Fruit fly (Drosophila melanogaster) whole organism, embryonic: ENCODE measurements around the gene Exd2.

Experiments used
- Abd-B ChIP-seq: fragments of 200-800 bp; sonication (Bioruptor generic); optimal IDR thresholded peaks from 2 replicates; lab custom pipeline; 2018; ENCODE audit warnings: missing biosample characterization, mild to moderate bottlenecking, missing genetic modification characterization, moderate library complexity
- Adf1 ChIP-seq: fragments of 200-800 bp; sonication (Bioruptor generic); IDR thresholded peaks from 2 replicates; pipeline ENCODE4 v1.3.6; 2022; ENCODE audit warnings: missing biosample characterization, missing genetic modification characterization
- Bgb ChIP-seq: fragments of 200-800 bp; sonication (Bioruptor generic); IDR thresholded peaks from 2 replicates; pipeline ENCODE4 v1.3.6; 2022; ENCODE audit warnings: missing biosample characterization, missing genetic modification characterization; ENCODE audit not compliant: partially characterized antibody
- Blimp-1 ChIP-seq: fragments of 200-800 bp; sonication (Bioruptor generic); optimal IDR thresholded peaks from 3 replicates; lab custom pipeline; 2018; ENCODE audit warnings: missing biosample characterization, missing genetic modification characterization, mild to moderate bottlenecking, moderate library complexity, missing genetic modification reagents
- Bteb2 ChIP-seq: fragments of 200-800 bp; sonication (Bioruptor generic); optimal IDR thresholded peaks from 2 replicates; lab custom pipeline; 2016; ENCODE audit warnings: missing biosample characterization, missing genetic modification characterization
- CG10267 ChIP-seq: fragments of 200-800 bp; sonication (Bioruptor generic); optimal IDR thresholded peaks from 2 replicates; lab custom pipeline; 2018; ENCODE audit warnings: missing biosample characterization, mild to moderate bottlenecking, missing genetic modification characterization, moderate library complexity
- CG10462 ChIP-seq: fragments of 200-800 bp; sonication (Bioruptor generic); optimal IDR thresholded peaks from 2 replicates; lab custom pipeline; 2016; ENCODE audit warnings: missing biosample characterization, missing genetic modification characterization
- CG14860 ChIP-seq: fragments of 200-800 bp; sonication (Bioruptor generic); IDR thresholded peaks from 3 replicates; pipeline ENCODE4 v1.3.6; 2022; ENCODE audit warnings: missing biosample characterization, missing genetic modification characterization; ENCODE audit not compliant: partially characterized antibody
- CG15011 ChIP-seq: fragments of 200-800 bp; sonication (Bioruptor generic); optimal IDR thresholded peaks from 3 replicates; lab custom pipeline; 2018; ENCODE audit warnings: missing biosample characterization, mild to moderate bottlenecking, missing genetic modification characterization
- CG15696 ChIP-seq: fragments of 200-800 bp; sonication (Bioruptor generic); optimal IDR thresholded peaks from 2 replicates; lab custom pipeline; 2019; ENCODE audit warnings: missing biosample characterization, mild to moderate bottlenecking, missing genetic modification characterization, moderate library complexity
- CG16863 ChIP-seq: fragments of 200-800 bp; sonication (Bioruptor generic); optimal IDR thresholded peaks from 3 replicates; lab custom pipeline; 2016; ENCODE audit warnings: missing biosample characterization, missing genetic modification characterization
- CG17385 ChIP-seq: fragments of 200-800 bp; sonication (Bioruptor generic); optimal IDR thresholded peaks from 3 replicates; lab custom pipeline; 2018; ENCODE audit warnings: missing biosample characterization, mild to moderate bottlenecking, missing genetic modification characterization
- CG30431 ChIP-seq: fragments of 200-800 bp; sonication (Bioruptor generic); optimal IDR thresholded peaks from 2 replicates; lab custom pipeline; 2017; ENCODE audit warnings: missing biosample characterization, missing genetic modification characterization
- CG3065 ChIP-seq: fragments of 200-800 bp; sonication (Bioruptor generic); optimal IDR thresholded peaks from 2 replicates; lab custom pipeline; 2016; ENCODE audit warnings: missing biosample characterization, missing genetic modification characterization
- CG31224 ChIP-seq: fragments of 200-800 bp; sonication (Bioruptor generic); IDR thresholded peaks from 2 replicates; pipeline ENCODE4 v1.3.6; 2022; ENCODE audit warnings: missing biosample characterization, missing genetic modification characterization
- CG31365 ChIP-seq: fragments of 200-800 bp; sonication (Bioruptor generic); optimal IDR thresholded peaks from 2 replicates; lab custom pipeline; 2018; ENCODE audit warnings: missing biosample characterization, mild to moderate bottlenecking, missing genetic modification characterization
- CG3163 ChIP-seq: fragments of 200-800 bp; sonication (Bioruptor generic); optimal IDR thresholded peaks from 3 replicates; lab custom pipeline; 2016; ENCODE audit warnings: missing biosample characterization, missing genetic modification characterization
- CG34376 ChIP-seq: fragments of 200-800 bp; sonication (Bioruptor generic); optimal IDR thresholded peaks from 2 replicates; lab custom pipeline; 2018; ENCODE audit warnings: missing biosample characterization, mild to moderate bottlenecking, missing genetic modification characterization
- CG3726 ChIP-seq: fragments of 200-800 bp; sonication (Bioruptor generic); IDR thresholded peaks from 3 replicates; pipeline ENCODE4, ENCODE4 v1.3.6; 2022; ENCODE audit warnings: missing biosample characterization, missing genetic modification characterization
- CG4617 ChIP-seq: fragments of 200-800 bp; sonication (Bioruptor generic); optimal IDR thresholded peaks from 3 replicates; lab custom pipeline; 2016; ENCODE audit warnings: missing biosample characterization, missing genetic modification characterization, borderline replicate concordance
- CG4730 ChIP-seq: fragments of 200-800 bp; sonication (Bioruptor generic); IDR thresholded peaks from 2 replicates; pipeline ENCODE4 v1.3.6; 2022; ENCODE audit warnings: missing biosample characterization, missing genetic modification characterization
- CG4820 ChIP-seq: fragments of 200-800 bp; sonication (Bioruptor generic); optimal IDR thresholded peaks from 3 replicates; lab custom pipeline; 2016; ENCODE audit warnings: missing biosample characterization, missing genetic modification characterization
- CG6813 ChIP-seq: fragments of 200-800 bp; sonication (Bioruptor generic); optimal IDR thresholded peaks from 2 replicates; lab custom pipeline; 2017; ENCODE audit warnings: missing biosample characterization, missing genetic modification characterization, mild to moderate bottlenecking, moderate library complexity, missing genetic modification reagents
- CG7357 ChIP-seq: fragments of 200-800 bp; sonication (Bioruptor generic); IDR thresholded peaks from 3 replicates; pipeline ENCODE4 v1.3.6; 2022; ENCODE audit warnings: missing biosample characterization, missing genetic modification characterization
- CG7839 ChIP-seq: fragments of 200-800 bp; sonication (Bioruptor generic); optimal IDR thresholded peaks from 3 replicates; lab custom pipeline; 2018; ENCODE audit warnings: missing biosample characterization, mild to moderate bottlenecking, missing genetic modification characterization, moderate library complexity
- CHES-1-like ChIP-seq: fragments of 200-800 bp; sonication (Bioruptor generic); optimal IDR thresholded peaks from 2 replicates; lab custom pipeline; 2016; ENCODE audit warnings: missing biosample characterization, missing genetic modification characterization
- Camta ChIP-seq: fragments of 200-800 bp; sonication (Bioruptor generic); optimal IDR thresholded peaks from 2 replicates; lab custom pipeline; 2016; ENCODE audit warnings: missing biosample characterization, missing genetic modification characterization
- D19B ChIP-seq: fragments of 200-800 bp; sonication (Bioruptor generic); optimal IDR thresholded peaks from 2 replicates; lab custom pipeline; 2017; ENCODE audit warnings: missing biosample characterization, mild to moderate bottlenecking, missing genetic modification characterization
- Drgx ChIP-seq: fragments of 200-800 bp; sonication (Bioruptor generic); IDR thresholded peaks from 2 replicates; pipeline ENCODE4 v1.3.6; 2022; ENCODE audit warnings: missing biosample characterization, missing genetic modification characterization
- H2.0 ChIP-seq: fragments of 200-800 bp; sonication (Bioruptor generic); IDR thresholded peaks from 2 replicates; pipeline ENCODE4 v1.3.6; 2022; ENCODE audit warnings: missing biosample characterization, missing genetic modification characterization
- Hey ChIP-seq: fragments of 200-800 bp; sonication (Bioruptor generic); optimal IDR thresholded peaks from 3 replicates; lab custom pipeline; 2018; ENCODE audit warnings: missing biosample characterization, mild to moderate bottlenecking, missing genetic modification characterization
- NC2α ChIP-seq: fragments of 200-800 bp; sonication (Bioruptor generic); optimal IDR thresholded peaks from 2 replicates; lab custom pipeline; 2016; ENCODE audit warnings: missing biosample characterization, missing genetic modification characterization
- NK7.1 ChIP-seq: fragments of 200-800 bp; sonication (Bioruptor generic); optimal IDR thresholded peaks from 3 replicates; lab custom pipeline; 2016; ENCODE audit warnings: missing biosample characterization, missing genetic modification characterization
- Nf-YC ChIP-seq: fragments of 200-800 bp; optimal IDR thresholded peaks from 3 replicates; lab custom pipeline; 2019; ENCODE audit warnings: missing biosample characterization, mild to moderate bottlenecking, missing genetic modification characterization, moderate library complexity
- Oli ChIP-seq: fragments of 200-800 bp; sonication (Bioruptor generic); optimal IDR thresholded peaks from 2 replicates; lab custom pipeline; 2018; ENCODE audit warnings: missing biosample characterization, mild to moderate bottlenecking, missing genetic modification characterization, moderate library complexity
- Optix ChIP-seq: fragments of 200-800 bp; sonication (Bioruptor generic); IDR thresholded peaks from 3 replicates; pipeline ENCODE4 v1.3.6; 2022; ENCODE audit warnings: missing biosample characterization, missing genetic modification characterization
- Six4 ChIP-seq: fragments of 200-800 bp; sonication (Bioruptor generic); optimal IDR thresholded peaks from 2 replicates; lab custom pipeline; 2016; ENCODE audit warnings: missing biosample characterization, missing genetic modification characterization
- Trl ChIP-seq, 3 experiments: fragments of >200 bp in 2 of 3; fragments of 200-800 bp in 1 of 3; sonication (Bioruptor generic) in 1 of 3; optimal IDR thresholded peaks; 2 replicates in 1 of 3; 3 replicates in 2 of 3; lab custom pipeline; 2016 to 2017; ENCODE audit warnings: missing biosample characterization in 1 of 3, missing genetic modification characterization in 1 of 3
- Xrp1 ChIP-seq: fragments of 200-800 bp; sonication (Bioruptor generic); IDR thresholded peaks from 2 replicates; pipeline ENCODE4 v1.3.6; 2022; ENCODE audit warnings: missing biosample characterization, missing genetic modification characterization
- ewg ChIP-seq: fragments of 200-800 bp; sonication (Bioruptor generic); optimal IDR thresholded peaks from 3 replicates; lab custom pipeline; 2017; ENCODE audit warnings: mild to moderate bottlenecking, missing biosample characterization, missing genetic modification reagents, missing genetic modification characterization
- her ChIP-seq: fragments of 200-800 bp; sonication (Bioruptor generic); optimal IDR thresholded peaks from 2 replicates; lab custom pipeline; 2016; ENCODE audit warnings: missing biosample characterization, missing genetic modification characterization
- kay ChIP-seq: fragments of 200-800 bp; sonication (Bioruptor generic); optimal IDR thresholded peaks from 2 replicates; lab custom pipeline; 2016; ENCODE audit warnings: missing biosample characterization, missing genetic modification characterization
- ken ChIP-seq: fragments of 200-800 bp; sonication (Bioruptor generic); IDR thresholded peaks from 3 replicates; pipeline ENCODE4 v1.3.6; 2022; ENCODE audit warnings: missing biosample characterization, missing genetic modification characterization
- nom ChIP-seq: fragments of 200-800 bp; sonication (Bioruptor generic); optimal IDR thresholded peaks from 2 replicates; lab custom pipeline; 2017; ENCODE audit warnings: missing biosample characterization, missing genetic modification characterization, mild to moderate bottlenecking, moderate library complexity, missing genetic modification reagents
- pnt ChIP-seq: fragments of 200-800 bp; sonication (Bioruptor generic); optimal IDR thresholded peaks from 3 replicates; lab custom pipeline; 2016; ENCODE audit warnings: missing biosample characterization, missing genetic modification characterization
- pum ChIP-seq: fragments of 200-800 bp; sonication (Bioruptor generic); optimal IDR thresholded peaks from 2 replicates; lab custom pipeline; 2016; ENCODE audit warnings: missing biosample characterization, missing genetic modification characterization
- seq ChIP-seq: fragments of 200-800 bp; sonication (Bioruptor generic); IDR thresholded peaks from 2 replicates; pipeline ENCODE4 v1.3.6; 2022; ENCODE audit warnings: missing biosample characterization, missing genetic modification characterization
- sr ChIP-seq: fragments of 200-800 bp; sonication (Bioruptor generic); IDR thresholded peaks from 3 replicates; pipeline ENCODE4 v1.3.6; 2022; ENCODE audit warnings: missing biosample characterization, missing genetic modification characterization
- tx ChIP-seq: fragments of 200-800 bp; sonication (Bioruptor generic); optimal IDR thresholded peaks from 2 replicates; lab custom pipeline; 2016; ENCODE audit warnings: missing biosample characterization, missing genetic modification characterization
- zfh2 ChIP-seq: fragments of 200-800 bp; sonication (Bioruptor generic); optimal IDR thresholded peaks from 2 replicates; lab custom pipeline; 2016; ENCODE audit warnings: missing biosample characterization, missing genetic modification characterization

Exd2 gene

DNA sequence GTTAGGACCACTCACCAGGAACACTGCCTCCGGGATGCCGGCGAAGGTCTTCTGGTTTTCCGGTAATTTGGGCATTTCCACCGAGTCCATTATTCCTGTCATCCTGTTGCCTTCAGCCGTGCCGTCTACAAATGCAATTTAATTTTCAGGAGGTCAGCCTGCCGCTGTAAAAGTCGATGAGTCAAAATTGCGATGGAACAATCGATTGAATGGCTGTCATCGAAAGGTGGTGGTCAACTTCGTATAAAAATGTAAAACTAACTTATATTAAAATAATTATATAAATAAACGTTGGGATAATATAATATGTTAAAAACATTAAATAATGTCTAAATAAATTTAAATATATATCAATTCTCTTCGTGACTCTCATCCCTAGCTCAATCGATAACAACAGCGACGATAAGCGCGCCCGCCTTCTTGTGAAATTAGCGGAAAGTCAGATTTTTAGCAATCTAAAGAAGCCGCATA, 25.8 kb downstream of the Exd2 start, which contains the start of the genes mgr and Irbp (continued):
- peak; percentile 83 for TF ChIP-seq CG3065 (GFP tag; lab: Kevin White, UChicago)
- no peak for TF ChIP-seq CG31365 (tag; lab: Kevin White, UChicago)
- peak; percentile 90 for TF ChIP-seq CG4730 (GFP tag; lab: Robert Waterston, UW)
- peak; percentile 90 for TF ChIP-seq CG10267 (tag; lab: Kevin White, UChicago)
- TF ChIP-seq CG34376: peak; percentile 59
- TF ChIP-seq pum (GFP tag; lab: Kevin White, UChicago): peak; percentile 25
- TF ChIP-seq Drgx: peak; percentile 91
- TF ChIP-seq CG30431: peak; percentile 79
- TF ChIP-seq CG4820 (GFP tag; lab: Kevin White, UChicago): peak; percentile 85
- TF ChIP-seq CG6813 (GFP tag; lab: Kevin White, UChicago): peak; percentile 75
- peak; percentile 65 for TF ChIP-seq CG15011
- peak; percentile 86 for TF ChIP-seq ken (GFP tag; lab: Robert Waterston, UW)
- peak; percentile 92 for TF ChIP-seq H2.0
- peak; percentile 4 for TF ChIP-seq CG3163
- peak; percentile 4 for TF ChIP-seq tx (GFP tag; lab: Kevin White, UChicago)
- TF ChIP-seq CG7357 (GFP tag; lab: Robert Waterston, UW): peak; percentile 83
- peak; percentile 97 for TF ChIP-seq Xrp1
- TF ChIP-seq zfh2 (GFP tag; lab: Kevin White, UChicago): peak; percentile 68
- TF ChIP-seq Optix (GFP tag; lab: Robert Waterston, UW): peak; percentile 91
- TF ChIP-seq seq: peak; percentile 93
- TF ChIP-seq Bteb2 (GFP tag; lab: Kevin White, UChicago): peak; percentile 49
- TF ChIP-seq Nf-YC: peak; percentile 77
- TF ChIP-seq sr: peak; percentile 13; the same call in 1 of the 3 replicates
- TF ChIP-seq nom (GFP tag; lab: Kevin White, UChicago): peak; percentile 72
- TF ChIP-seq CG14860 (GFP tag; lab: Robert Waterston, UW): peak; percentile 85
- peak; percentile 83 for TF ChIP-seq ewg (GFP tag; lab: Kevin White, UChicago)
- TF ChIP-seq NC2α (GFP tag; lab: Kevin White, UChicago): no peak
- TF ChIP-seq CG17385: peak; percentile 86
- peak; percentile 3 for TF ChIP-seq Camta
- TF ChIP-seq CG4617 (GFP tag; lab: Kevin White, UChicago): peak; percentile 47
- TF ChIP-seq CHES-1-like: peak; percentile 46
- TF ChIP-seq CG31224 (GFP tag; lab: Robert Waterston, UW): peak; percentile 85
- TF ChIP-seq her (GFP tag; lab: Kevin White, UChicago): no peak
- peak; percentile 65 for TF ChIP-seq CG10462 (GFP tag; lab: Kevin White, UChicago)
- peak; percentile 82 for TF ChIP-seq Abd-B (GFP tag; lab: Kevin White, UChicago)
- TF ChIP-seq CG15696 (tag; lab: Kevin White, UChicago): peak; percentile 95
- peak; percentile 25 for TF ChIP-seq CG16863 (GFP tag; lab: Kevin White, UChicago)
- TF ChIP-seq CG7839 (tag; lab: Kevin White, UChicago): peak; percentile 92
- TF ChIP-seq Hey (tag; lab: Kevin White, UChicago): no peak
- no peak for TF ChIP-seq Trl (optimal IDR thresholded peaks at IDR 0.05; lab: Kevin White, UChicago)
- TF ChIP-seq Trl (GFP tag; optimal IDR thresholded peaks at IDR 0.05; lab: Kevin White, UChicago): peak; percentile 31
- peak; percentile 90 for TF ChIP-seq kay (GFP tag; lab: Kevin White, UChicago)
- peak; percentile 76; the same call in 1 of the 2 replicates for TF ChIP-seq Adf1 (GFP tag; lab: Robert Waterston, UW)
- TF ChIP-seq Six4 (GFP tag; lab: Kevin White, UChicago): peak; percentile 87
- TF ChIP-seq Oli (tag; lab: Kevin White, UChicago): peak; percentile 89
- TF ChIP-seq NK7.1 (GFP tag; lab: Kevin White, UChicago): no peak
- peak; percentile 75 for TF ChIP-seq Bgb (GFP tag; lab: Robert Waterston, UW)
- peak; percentile 5 for TF ChIP-seq pnt (GFP tag; lab: Kevin White, UChicago)
- peak; percentile 72 for TF ChIP-seq D19B
- TF ChIP-seq CG3726 (GFP tag; lab: Robert Waterston, UW): peak; percentile 85
- peak; percentile 91 for TF ChIP-seq Blimp-1
